Fruit fly (Drosophila melanogaster) whole organism, embryonic: ENCODE results near the gene Invadolysin.

Experiments
- B-H1 ChIP-seq: fragments of 200-800 bp; sonication (Bioruptor generic); IDR thresholded peaks from 3 replicates; pipeline ENCODE4 v1.3.6; 2022; ENCODE audit warnings: missing biosample characterization, missing genetic modification characterization
- BEAF-32 ChIP-seq: fragments of 200-800 bp; sonication (Bioruptor generic); optimal IDR thresholded peaks from 3 replicates; lab custom pipeline; 2017; ENCODE audit warnings: missing biosample characterization, missing genetic modification characterization, mild to moderate bottlenecking, moderate library complexity, missing genetic modification reagents
- CG1024 ChIP-seq: fragments of 200-800 bp; sonication (Bioruptor generic); IDR thresholded peaks from 2 replicates; pipeline ENCODE4 v1.3.6; 2022; ENCODE audit warnings: missing biosample characterization, missing genetic modification characterization
- CG10267 ChIP-seq: fragments of 200-800 bp; sonication (Bioruptor generic); optimal IDR thresholded peaks from 2 replicates; lab custom pipeline; 2018; ENCODE audit warnings: missing biosample characterization, mild to moderate bottlenecking, missing genetic modification characterization, moderate library complexity
- CG10366 ChIP-seq: fragments of 200-800 bp; sonication (Bioruptor generic); IDR thresholded peaks from 2 replicates; pipeline ENCODE4 v1.3.6; 2022; ENCODE audit warnings: missing biosample characterization, missing genetic modification characterization
- CG11398 ChIP-seq: fragments of 200-800 bp; sonication (Bioruptor generic); optimal IDR thresholded peaks from 2 replicates; lab custom pipeline; 2016; ENCODE audit warnings: missing biosample characterization, missing genetic modification characterization
- CG11504 ChIP-seq: fragments of 200-800 bp; sonication (Bioruptor generic); optimal IDR thresholded peaks from 3 replicates; lab custom pipeline; 2019; ENCODE audit warnings: missing biosample characterization, mild to moderate bottlenecking, missing genetic modification characterization, moderate library complexity
- CG11695 ChIP-seq: fragments of 200-800 bp; sonication (Bioruptor generic); IDR thresholded peaks from 3 replicates; pipeline ENCODE4 v1.3.6; 2022; ENCODE audit warnings: missing biosample characterization, missing genetic modification characterization
- CG11696 ChIP-seq: fragments of 200-800 bp; sonication (Bioruptor generic); IDR thresholded peaks from 2 replicates; pipeline ENCODE4 v1.3.6; 2022; ENCODE audit warnings: missing biosample characterization, missing genetic modification characterization
- CG12104 ChIP-seq: fragments of 200-800 bp; sonication (Bioruptor generic); optimal IDR thresholded peaks from 3 replicates; lab custom pipeline; 2016; ENCODE audit warnings: missing biosample characterization, missing genetic modification characterization
- CG14667 ChIP-seq: fragments of 200-800 bp; sonication (Bioruptor generic); IDR thresholded peaks from 2 replicates; pipeline ENCODE4 v1.3.6; 2022; ENCODE audit warnings: missing biosample characterization, missing genetic modification characterization
- CG15011 ChIP-seq: fragments of 200-800 bp; sonication (Bioruptor generic); optimal IDR thresholded peaks from 3 replicates; lab custom pipeline; 2018; ENCODE audit warnings: missing biosample characterization, mild to moderate bottlenecking, missing genetic modification characterization
- CG16813 ChIP-seq: fragments of 200-800 bp; sonication (Bioruptor generic); IDR thresholded peaks from 3 replicates; pipeline ENCODE4 v1.3.6; 2022; ENCODE audit warnings: missing biosample characterization, missing genetic modification characterization; ENCODE audit not compliant: partially characterized antibody
- CG17568 ChIP-seq: fragments of 200-800 bp; sonication (Bioruptor generic); optimal IDR thresholded peaks from 2 replicates; lab custom pipeline; 2018; ENCODE audit warnings: missing biosample characterization, mild to moderate bottlenecking, missing genetic modification characterization, moderate library complexity
- CG17802 ChIP-seq: fragments of 200-800 bp; sonication (Bioruptor generic); optimal IDR thresholded peaks from 2 replicates; lab custom pipeline; 2018; ENCODE audit warnings: missing biosample characterization, mild to moderate bottlenecking, missing genetic modification characterization, moderate library complexity
- CG31224 ChIP-seq: fragments of 200-800 bp; sonication (Bioruptor generic); IDR thresholded peaks from 2 replicates; pipeline ENCODE4 v1.3.6; 2022; ENCODE audit warnings: missing biosample characterization, missing genetic modification characterization
- CG31365 ChIP-seq: fragments of 200-800 bp; sonication (Bioruptor generic); optimal IDR thresholded peaks from 2 replicates; lab custom pipeline; 2018; ENCODE audit warnings: missing biosample characterization, mild to moderate bottlenecking, missing genetic modification characterization
- CG34422 ChIP-seq: fragments of 200-800 bp; sonication (Bioruptor generic); IDR thresholded peaks from 3 replicates; pipeline ENCODE4 v1.3.6; 2022; ENCODE audit warnings: missing biosample characterization, missing genetic modification characterization
- CG42726 ChIP-seq: fragments of 200-800 bp; sonication (Bioruptor generic); IDR thresholded peaks from 2 replicates; pipeline ENCODE4 v1.3.6; 2022; ENCODE audit warnings: missing biosample characterization, missing genetic modification characterization; ENCODE audit not compliant: partially characterized antibody
- CG4854 ChIP-seq: fragments of 200-800 bp; sonication (Bioruptor generic); optimal IDR thresholded peaks from 2 replicates; lab custom pipeline; 2016; ENCODE audit warnings: missing biosample characterization, missing genetic modification characterization, inconsistent platforms
- CG5953 ChIP-seq: fragments of 200-800 bp; sonication (Bioruptor generic); IDR thresholded peaks from 2 replicates; pipeline ENCODE4 v1.3.6; 2022; ENCODE audit warnings: missing biosample characterization, missing genetic modification characterization
- CG7271 ChIP-seq: fragments of 200-800 bp; sonication (Bioruptor generic); optimal IDR thresholded peaks from 2 replicates; lab custom pipeline; 2018; ENCODE audit warnings: missing biosample characterization, mild to moderate bottlenecking, missing genetic modification characterization, moderate library complexity
- CG7357 ChIP-seq: fragments of 200-800 bp; sonication (Bioruptor generic); IDR thresholded peaks from 3 replicates; pipeline ENCODE4 v1.3.6; 2022; ENCODE audit warnings: missing biosample characterization, missing genetic modification characterization
- CG8359 ChIP-seq: fragments of 200-800 bp; sonication (Bioruptor generic); optimal IDR thresholded peaks from 2 replicates; lab custom pipeline; 2017; ENCODE audit warnings: missing biosample characterization, mild to moderate bottlenecking, missing genetic modification characterization, borderline replicate concordance
- CG8478 ChIP-seq: fragments of >200 bp; optimal IDR thresholded peaks from 2 replicates; lab custom pipeline; 2018
- CG9437 ChIP-seq: fragments of 200-800 bp; sonication (Bioruptor generic); optimal IDR thresholded peaks from 2 replicates; lab custom pipeline; 2018; ENCODE audit warnings: missing biosample characterization, mild to moderate bottlenecking, missing genetic modification characterization
- Dp ChIP-seq: fragments of 200-800 bp; sonication (Bioruptor generic); optimal IDR thresholded peaks from 2 replicates; lab custom pipeline; 2018; ENCODE audit warnings: missing biosample characterization, mild to moderate bottlenecking, missing genetic modification characterization, moderate library complexity
- E2f1 ChIP-seq: fragments of 200-800 bp; sonication (Bioruptor generic); IDR thresholded peaks from 2 replicates; pipeline ENCODE4 v1.3.6; 2022; ENCODE audit warnings: missing biosample characterization, missing genetic modification characterization
- H15 ChIP-seq: fragments of 200-800 bp; sonication (Bioruptor generic); IDR thresholded peaks from 3 replicates; pipeline ENCODE4 v1.3.6; 2022; ENCODE audit warnings: missing biosample characterization, missing genetic modification characterization
- HLHmδ ChIP-seq: fragments of 200-800 bp; sonication (Bioruptor generic); optimal IDR thresholded peaks from 2 replicates; lab custom pipeline; 2018; ENCODE audit warnings: missing biosample characterization, mild to moderate bottlenecking, missing genetic modification characterization, moderate library complexity
- Hr3 ChIP-seq: fragments of 200-800 bp; sonication (Bioruptor generic); optimal IDR thresholded peaks from 3 replicates; lab custom pipeline; 2016; ENCODE audit warnings: missing biosample characterization, missing genetic modification characterization
- Hr51 ChIP-seq, 2 experiments: fragments of 200-800 bp; sonication (Bioruptor generic); optimal IDR thresholded peaks; 2 replicates in 1 of 2; 3 replicates in 1 of 2; lab custom pipeline; 2016 to 2018; ENCODE audit warnings: missing biosample characterization in 2 of 2, missing genetic modification characterization in 2 of 2, mild to moderate bottlenecking in 1 of 2, moderate library complexity in 1 of 2
- Lhr ChIP-seq: fragments of 200-800 bp; sonication (Bioruptor generic); optimal IDR thresholded peaks from 3 replicates; lab custom pipeline; 2017; ENCODE audit warnings: mild to moderate bottlenecking, missing biosample characterization, missing genetic modification reagents, missing genetic modification characterization
- NC2α ChIP-seq: fragments of 200-800 bp; sonication (Bioruptor generic); optimal IDR thresholded peaks from 2 replicates; lab custom pipeline; 2016; ENCODE audit warnings: missing biosample characterization, missing genetic modification characterization
- Nf-YA ChIP-seq: fragments of 200-800 bp; sonication (Bioruptor generic); IDR thresholded peaks from 2 replicates; pipeline ENCODE4 v1.3.6; 2022; ENCODE audit warnings: missing biosample characterization, missing genetic modification characterization
- Optix ChIP-seq: fragments of 200-800 bp; sonication (Bioruptor generic); IDR thresholded peaks from 3 replicates; pipeline ENCODE4 v1.3.6; 2022; ENCODE audit warnings: missing biosample characterization, missing genetic modification characterization
- Six4 ChIP-seq: fragments of 200-800 bp; sonication (Bioruptor generic); optimal IDR thresholded peaks from 2 replicates; lab custom pipeline; 2016; ENCODE audit warnings: missing biosample characterization, missing genetic modification characterization
- Sox102F ChIP-seq: fragments of 200-800 bp; sonication (Bioruptor generic); optimal IDR thresholded peaks from 2 replicates; lab custom pipeline; 2018; ENCODE audit warnings: missing biosample characterization, mild to moderate bottlenecking, missing genetic modification characterization, moderate library complexity
- ase ChIP-seq: fragments of 200-800 bp; sonication (Bioruptor generic); IDR thresholded peaks from 3 replicates; pipeline ENCODE4 v1.3.6; 2022; ENCODE audit warnings: missing biosample characterization, missing genetic modification characterization
- dimm ChIP-seq: fragments of 200-800 bp; sonication (Bioruptor generic); IDR thresholded peaks from 2 replicates; pipeline ENCODE4 v1.3.6; 2022; ENCODE audit warnings: missing biosample characterization, missing genetic modification characterization
- dmrt99B ChIP-seq: fragments of 200-800 bp; sonication (Bioruptor generic); optimal IDR thresholded peaks from 2 replicates; lab custom pipeline; 2018; ENCODE audit warnings: missing biosample characterization, mild to moderate bottlenecking, missing genetic modification characterization, moderate library complexity
- fru ChIP-seq: fragments of >200 bp; optimal IDR thresholded peaks from 2 replicates; lab custom pipeline; 2017
- gem ChIP-seq: fragments of 200-800 bp; sonication (Bioruptor generic); optimal IDR thresholded peaks from 2 replicates; lab custom pipeline; 2019; ENCODE audit warnings: missing biosample characterization, mild to moderate bottlenecking, missing genetic modification characterization, moderate library complexity
- ind ChIP-seq: fragments of 200-800 bp; sonication (Bioruptor generic); optimal IDR thresholded peaks from 3 replicates; lab custom pipeline; 2016; ENCODE audit warnings: missing biosample characterization, missing genetic modification characterization
- ken ChIP-seq: fragments of 200-800 bp; sonication (Bioruptor generic); IDR thresholded peaks from 3 replicates; pipeline ENCODE4 v1.3.6; 2022; ENCODE audit warnings: missing biosample characterization, missing genetic modification characterization
- lbe ChIP-seq: fragments of 200-800 bp; sonication (Bioruptor generic); optimal IDR thresholded peaks from 2 replicates; lab custom pipeline; 2016; ENCODE audit warnings: missing biosample characterization, mild to moderate bottlenecking, missing genetic modification characterization
- pan ChIP-seq, 4 experiments: fragments of >200 bp in 3 of 4; fragments of 200-800 bp in 1 of 4; sonication (Bioruptor generic) in 1 of 4; optimal IDR thresholded peaks in 3 of 4; IDR thresholded peaks in 1 of 4; 2 replicates each; pipeline versions ENCODE4 v1.3.6 to Lab custom; 2017 to 2022; ENCODE audit warnings: missing biosample characterization in 2 of 4, missing genetic modification characterization in 2 of 4, mixed read lengths in 1 of 4
- slou ChIP-seq: fragments of 200-800 bp; sonication (Bioruptor generic); optimal IDR thresholded peaks from 3 replicates; lab custom pipeline; 2016; ENCODE audit warnings: missing biosample characterization, missing genetic modification characterization

The Invadolysin gene

DNA sequence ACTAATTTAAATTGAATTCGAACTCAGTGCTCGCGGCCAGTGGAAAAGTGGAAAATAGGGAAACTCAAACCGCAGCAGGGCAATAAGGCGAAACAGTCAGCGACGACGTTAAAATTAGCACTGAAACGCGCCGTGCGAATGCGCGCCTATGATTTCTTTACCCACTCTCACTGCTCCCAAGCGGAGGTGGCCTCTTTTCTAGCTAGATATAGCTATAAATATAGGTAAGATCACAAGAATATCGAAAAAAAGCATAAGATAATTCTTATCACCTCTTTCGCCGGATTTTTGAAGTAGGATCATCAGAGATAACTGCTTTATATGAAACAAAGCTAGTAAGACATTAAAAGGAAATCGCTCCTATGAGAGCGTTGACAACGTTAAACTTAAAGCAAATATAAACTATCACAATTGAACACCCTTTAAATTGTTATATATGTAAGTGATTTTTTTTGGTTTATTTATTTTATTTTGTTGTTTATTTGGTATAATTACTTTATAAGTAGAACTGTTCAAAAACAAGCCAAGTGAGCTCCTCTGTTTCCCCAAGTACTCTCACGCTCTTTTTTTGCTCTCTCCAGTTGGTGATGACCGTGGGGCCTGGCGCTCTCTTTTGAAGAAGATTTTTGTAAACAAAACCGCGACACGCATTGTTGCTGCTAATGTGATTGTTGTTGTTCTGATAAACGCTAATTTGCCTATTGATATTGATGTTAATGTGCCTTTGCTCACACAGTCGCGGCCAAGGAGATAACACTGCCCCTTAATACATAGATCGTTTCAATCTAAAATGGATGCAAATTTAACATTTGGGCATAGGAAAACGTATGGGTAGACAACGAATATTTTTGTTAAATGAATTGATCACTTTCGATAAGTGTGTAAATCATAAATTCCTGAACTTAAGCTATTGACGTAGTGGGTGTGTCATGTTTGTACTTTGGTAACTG is 4.5 kb upstream of the Invadolysin start, which contains the start of gene tws (continued):
- TF ChIP-seq Nf-YA (GFP tag; lab: Robert Waterston, UW) (no peak), CG10267 (tag; lab: Kevin White, UChicago) (peak; percentile 27), Lhr (no peak), ase (no peak), Sox102F (GFP tag; lab: Kevin White, UChicago) (peak; percentile 56), E2f1 (GFP tag; lab: Robert Waterston, UW) (0 out of 2 replicates have a peak, but pooled peaks have one; percentile 26), CG8359 (GFP tag; lab: Kevin White, UChicago) (no peak), ken (GFP tag; lab: Robert Waterston, UW) (no peak), H15 (peak; percentile 23; the same call in 1 of the 3 replicates), CG17802 (tag; lab: Kevin White, UChicago) (no peak), Six4 (no peak), CG10366 (GFP tag; lab: Robert Waterston, UW) (peak; percentile 33; the same call in 1 of the 2 replicates), slou (GFP tag; lab: Kevin White, UChicago) (no peak), B-H1 (GFP tag; lab: Robert Waterston, UW) (no peak; the same call in 2 of the 3 replicates), fru (lab: Kevin White, UChicago) (no peak), CG11398 (GFP tag; lab: Kevin White, UChicago) (no peak), CG11696 (GFP tag; lab: Robert Waterston, UW) (peak; percentile 95), pan (optimal IDR thresholded peaks at IDR 0.05; lab: Kevin White, UChicago) (no peak), pan (GFP tag; optimal IDR thresholded peaks at IDR 0.05 in 1 of 2, IDR thresholded peaks at IDR 0.05 in 1 of 2) (peak in 1 of 2 experiments; percentile 76), CG5953 (no peak), CG14667 (GFP tag; lab: Robert Waterston, UW) (no peak), dmrt99B (tag; lab: Kevin White, UChicago) (peak; percentile 48), CG9437 (peak; percentile 58), CG16813 (GFP tag; lab: Robert Waterston, UW) (no peak), CG11695 (peak; percentile 80), CG12104 (GFP tag; lab: Kevin White, UChicago) (peak; percentile 12), CG7271 (tag; lab: Kevin White, UChicago) (no peak), HLHmδ (GFP tag; lab: Kevin White, UChicago) (no peak), CG1024 (GFP tag; lab: Robert Waterston, UW) (0 out of 2 replicates have a peak, but pooled peaks have one; percentile 12), Hr3 (GFP tag; lab: Kevin White, UChicago) (peak; percentile 16), Optix (GFP tag; lab: Robert Waterston, UW) (no peak), CG34422 (GFP tag; lab: Robert Waterston, UW) (peak; percentile 35; the same call in 1 of the 3 replicates), BEAF-32 (GFP tag; lab: Kevin White, UChicago) (no peak), CG8478 (lab: Kevin White, UChicago) (no peak), CG42726 (GFP tag; lab: Robert Waterston, UW) (no peak), CG11504 (tag; lab: Kevin White, UChicago) (peak; percentile 57), CG7357 (GFP tag; lab: Robert Waterston, UW) (0 out of 3 replicates have a peak, but pooled peaks have one; percentile 35), NC2α (GFP tag; lab: Kevin White, UChicago) (no peak), gem (tag; lab: Kevin White, UChicago) (peak; percentile 67), CG31365 (tag; lab: Kevin White, UChicago) (peak; percentile 56), CG15011 (GFP tag; lab: Kevin White, UChicago) (peak; percentile 14), dimm (no peak), CG4854 (no peak), CG31224 (GFP tag; lab: Robert Waterston, UW) (peak; percentile 30; the same call in 1 of the 2 replicates), lbe (GFP tag; lab: Kevin White, UChicago) (no peak), Dp (GFP tag; lab: Kevin White, UChicago) (no peak), Hr51 (GFP tag; optimal IDR thresholded peaks at IDR 0.05; lab: Kevin White, UChicago) (peak in 1 of 2 experiments; percentile 61), CG17568 (GFP tag; lab: Kevin White, UChicago) (peak; percentile 60), ind (GFP tag; lab: Kevin White, UChicago) (peak; percentile 2)
